Worm (Caenorhabditis elegans) whole organism, mixed stage, embryonic: ENCODE data around the gene F10G7.10.
A peak's percentile ranks its signal among the peaks of the same experiment; 100 is the strongest.

Experiments
- ces-1 ChIP-seq: fragments of 150-350 bp; optimal IDR thresholded peaks from 2 replicates; lab custom pipeline; 2014; ENCODE audit warnings: missing biosample characterization, missing genetic modification reagents, missing genetic modification characterization
- elt-3 ChIP-seq: fragments of 150-350 bp; optimal IDR thresholded peaks from 2 replicates; lab custom pipeline; 2014; ENCODE audit warnings: missing biosample characterization, missing genetic modification characterization
- lin-13 ChIP-seq: fragments of 150-350 bp; optimal IDR thresholded peaks from 2 replicates; lab custom pipeline; 2014; ENCODE audit warnings: missing biosample characterization, missing genetic modification characterization
- nhr-12 ChIP-seq: fragments of 150-350 bp; optimal IDR thresholded peaks from 2 replicates; lab custom pipeline; 2014; ENCODE audit warnings: missing biosample characterization, missing genetic modification characterization
- nhr-28 ChIP-seq: fragments of 150-350 bp; optimal IDR thresholded peaks from 2 replicates; lab custom pipeline; 2014; ENCODE audit warnings: missing biosample characterization, missing genetic modification characterization
- nhr-76 ChIP-seq: sonication (generic microtip); optimal IDR thresholded peaks from 2 replicates; lab custom pipeline; 2017; ENCODE audit warnings: missing biosample characterization, missing genetic modification characterization
- pha-4 ChIP-seq: fragments of 150-350 bp; optimal IDR thresholded peaks from 2 replicates; lab custom pipeline; 2018; ENCODE audit warnings: missing biosample characterization, missing genetic modification reagents, missing genetic modification characterization
- snpc-4 ChIP-seq: fragments of 150-350 bp; optimal IDR thresholded peaks from 2 replicates; lab custom pipeline; 2014; ENCODE audit warnings: missing biosample characterization, missing genetic modification characterization
- unc-39 ChIP-seq: fragments of 150-350 bp; optimal IDR thresholded peaks from 2 replicates; lab custom pipeline; 2014; ENCODE audit warnings: missing biosample characterization, missing genetic modification characterization
- ztf-11 ChIP-seq: fragments of 150-350 bp; optimal IDR thresholded peaks from 2 replicates; lab custom pipeline; 2014; ENCODE audit warnings: missing biosample characterization, missing genetic modification characterization

ce11 chrII:4693129-4693528, 32.9 kb downstream of the F10G7.10 start, which contains the start of gene F10G7.5:
- peak; percentile 47 for TF ChIP-seq pha-4 (tag; lab: Kevin White, UChicago)
- TF ChIP-seq nhr-12 (tag; lab: Kevin White, UChicago), result no peak
- no peak for TF ChIP-seq unc-39 (tag; lab: Kevin White, UChicago)
- TF ChIP-seq elt-3 (tag; lab: Kevin White, UChicago), result no peak
- no peak for TF ChIP-seq lin-13 (tag; lab: Kevin White, UChicago)
- TF ChIP-seq snpc-4 (tag; lab: Kevin White, UChicago), result no peak
- no peak for TF ChIP-seq nhr-76
- no peak for TF ChIP-seq ztf-11
- TF ChIP-seq nhr-28 (tag; lab: Kevin White, UChicago), result no peak
- no peak for TF ChIP-seq ces-1 (GFP tag; lab: Kevin White, UChicago)
